Worm (Caenorhabditis elegans) whole organism, L3 larva: ENCODE results near the gene F37A8.1.

Experiments used
- R02D3.7 ChIP-seq: fragments of 150-350 bp; optimal IDR thresholded peaks from 2 replicates; lab custom pipeline; 2014; ENCODE audit warnings: missing biosample characterization, missing genetic modification characterization
- ZK546.5 ChIP-seq: sonication (generic microtip); optimal IDR thresholded peaks from 2 replicates; lab custom pipeline; 2017; ENCODE audit warnings: missing biosample characterization, missing genetic modification characterization
- aly-2 ChIP-seq: fragments of 150-350 bp; optimal IDR thresholded peaks from 2 replicates; lab custom pipeline; 2014; ENCODE audit warnings: missing biosample characterization, missing genetic modification characterization
- ama-1 ChIP-seq: fragments of 150-350 bp; optimal IDR thresholded peaks from 2 replicates; lab custom pipeline; 2018
- ceh-16 ChIP-seq: sonication (generic microtip); optimal IDR thresholded peaks from 2 replicates; lab custom pipeline; 2017; ENCODE audit warnings: missing biosample characterization, missing genetic modification characterization
- ceh-28 ChIP-seq: fragments of 150-350 bp; optimal IDR thresholded peaks from 2 replicates; lab custom pipeline; 2014; ENCODE audit warnings: missing biosample characterization, missing genetic modification reagents, missing genetic modification characterization
- ceh-9 ChIP-seq: sonication (generic microtip); optimal IDR thresholded peaks from 2 replicates; lab custom pipeline; 2018; ENCODE audit warnings: missing biosample characterization, missing genetic modification characterization
- daf-12 ChIP-seq: fragments of 150-350 bp; optimal IDR thresholded peaks from 2 replicates; lab custom pipeline; 2014; ENCODE audit warnings: missing biosample characterization, missing genetic modification reagents, missing genetic modification characterization
- egl-27 ChIP-seq: sonication (generic microtip); optimal IDR thresholded peaks from 4 replicates; lab custom pipeline; 2017; ENCODE audit warnings: missing biosample characterization, missing genetic modification reagents, missing genetic modification characterization
- egl-5 ChIP-seq: fragments of 150-350 bp; optimal IDR thresholded peaks from 2 replicates; lab custom pipeline; 2017; ENCODE audit warnings: missing biosample characterization, missing genetic modification reagents, missing genetic modification characterization, inconsistent platforms
- elt-1 ChIP-seq: fragments of 150-350 bp; optimal IDR thresholded peaks from 2 replicates; lab custom pipeline; 2014; ENCODE audit warnings: missing biosample characterization, missing genetic modification characterization
- elt-2 ChIP-seq: sonication (generic microtip); optimal IDR thresholded peaks from 2 replicates; lab custom pipeline; 2016; ENCODE audit warnings: missing genetic modification reagents, mild to moderate bottlenecking, missing genetic modification characterization, missing compliant biosample characterization
- elt-3 ChIP-seq, 3 experiments: fragments of 150-350 bp in 1 of 3; sonication (generic microtip) in 2 of 3; optimal IDR thresholded peaks; 2 replicates in 2 of 3; 4 replicates in 1 of 3; lab custom pipeline; 2014 to 2017; ENCODE audit warnings: missing biosample characterization in 3 of 3, missing genetic modification characterization in 3 of 3
- eor-1 ChIP-seq, 2 experiments: fragments of 150-350 bp; optimal IDR thresholded peaks; 2 replicates each; lab custom pipeline; 2014 to 2018; ENCODE audit warnings: missing biosample characterization in 2 of 2, missing genetic modification characterization in 2 of 2
- fos-1 ChIP-seq: fragments of 150-350 bp; optimal IDR thresholded peaks from 2 replicates; lab custom pipeline; 2014; ENCODE audit warnings: missing biosample characterization, missing genetic modification characterization
- hmg-11 ChIP-seq: sonication (generic microtip); optimal IDR thresholded peaks from 2 replicates; lab custom pipeline; 2016; ENCODE audit warnings: missing genetic modification characterization, missing compliant biosample characterization
- jun-1 ChIP-seq: fragments of 150-350 bp; optimal IDR thresholded peaks from 2 replicates; lab custom pipeline; 2014; ENCODE audit warnings: missing biosample characterization, missing genetic modification reagents, missing genetic modification characterization
- lin-15B ChIP-seq: fragments of 150-350 bp; optimal IDR thresholded peaks from 2 replicates; lab custom pipeline; 2014; ENCODE audit warnings: missing biosample characterization, missing genetic modification characterization
- lin-39 ChIP-seq: fragments of 150-350 bp; optimal IDR thresholded peaks from 2 replicates; lab custom pipeline; 2018; ENCODE audit warnings: missing biosample characterization, missing genetic modification reagents, missing genetic modification characterization
- lsy-12 ChIP-seq: sonication (generic microtip); optimal IDR thresholded peaks from 2 replicates; lab custom pipeline; 2016; ENCODE audit warnings: mild to moderate bottlenecking, missing genetic modification characterization, missing compliant biosample characterization
- mdl-1 ChIP-seq: fragments of 150-350 bp; optimal IDR thresholded peaks from 2 replicates; lab custom pipeline; 2014; ENCODE audit warnings: missing biosample characterization, missing genetic modification characterization
- mml-1 ChIP-seq: fragments of 150-350 bp; sonication (generic microtip); optimal IDR thresholded peaks from 3 replicates; lab custom pipeline; 2014; ENCODE audit warnings: missing biosample characterization, missing genetic modification characterization
- nfya-1 ChIP-seq: sonication (generic microtip); optimal IDR thresholded peaks from 2 replicates; lab custom pipeline; 2017; ENCODE audit warnings: missing genetic modification characterization, mild to moderate bottlenecking, missing compliant biosample characterization, antibody characterized with exemption, moderate library complexity; ENCODE audit not compliant: insufficient read depth
- nhr-12 ChIP-seq: fragments of 150-350 bp; optimal IDR thresholded peaks from 2 replicates; lab custom pipeline; 2014; ENCODE audit warnings: missing biosample characterization, missing genetic modification characterization
- nhr-23 ChIP-seq: fragments of 150-350 bp; optimal IDR thresholded peaks from 2 replicates; lab custom pipeline; 2014; ENCODE audit warnings: missing biosample characterization, missing genetic modification reagents, missing genetic modification characterization
- nhr-237 ChIP-seq: fragments of 150-350 bp; optimal IDR thresholded peaks from 2 replicates; lab custom pipeline; 2014; ENCODE audit warnings: missing biosample characterization, missing genetic modification characterization
- nhr-25 ChIP-seq: sonication (generic microtip); optimal IDR thresholded peaks from 2 replicates; lab custom pipeline; 2017; ENCODE audit warnings: missing biosample characterization, missing genetic modification characterization
- nhr-28 ChIP-seq: fragments of 150-350 bp; optimal IDR thresholded peaks from 2 replicates; lab custom pipeline; 2014; ENCODE audit warnings: missing biosample characterization, missing genetic modification characterization
- nhr-43 ChIP-seq: sonication (generic microtip); optimal IDR thresholded peaks from 2 replicates; lab custom pipeline; 2016; ENCODE audit warnings: mild to moderate bottlenecking, missing genetic modification characterization, missing compliant biosample characterization; ENCODE audit not compliant: poor library complexity, severe bottlenecking
- nhr-67 ChIP-seq: fragments of 150-350 bp; optimal IDR thresholded peaks from 2 replicates; lab custom pipeline; 2014; ENCODE audit warnings: missing biosample characterization, missing genetic modification characterization
- nhr-76 ChIP-seq: fragments of 150-350 bp; sonication (generic microtip); optimal IDR thresholded peaks from 5 replicates; lab custom pipeline; 2014; ENCODE audit warnings: missing biosample characterization, missing genetic modification characterization
- nhr-77 ChIP-seq: fragments of 150-350 bp; optimal IDR thresholded peaks from 2 replicates; lab custom pipeline; 2014; ENCODE audit warnings: missing biosample characterization, missing genetic modification characterization
- pha-4 ChIP-seq: fragments of 150-350 bp; optimal IDR thresholded peaks from 2 replicates; lab custom pipeline; 2014; ENCODE audit warnings: missing biosample characterization, missing genetic modification reagents, missing genetic modification characterization
- pqm-1 ChIP-seq: fragments of 150-350 bp; optimal IDR thresholded peaks from 2 replicates; lab custom pipeline; 2017; ENCODE audit warnings: missing biosample characterization, missing genetic modification characterization, inconsistent platforms
- sea-2 ChIP-seq: fragments of 150-350 bp; sonication (generic microtip); optimal IDR thresholded peaks from 4 replicates; lab custom pipeline; 2014; ENCODE audit warnings: missing biosample characterization, missing genetic modification reagents, missing genetic modification characterization
- snpc-4 ChIP-seq: fragments of 150-350 bp; optimal IDR thresholded peaks from 2 replicates; lab custom pipeline; 2014; ENCODE audit warnings: missing biosample characterization, missing genetic modification characterization
- tbx-2 ChIP-seq: sonication (generic microtip); optimal IDR thresholded peaks from 2 replicates; lab custom pipeline; 2016; ENCODE audit warnings: mild to moderate bottlenecking, missing genetic modification characterization, missing compliant biosample characterization
- unc-39 ChIP-seq: sonication (generic microtip); optimal IDR thresholded peaks from 4 replicates; lab custom pipeline; 2017; ENCODE audit warnings: missing biosample characterization, missing genetic modification characterization
- unc-62 ChIP-seq: fragments of 150-350 bp; sonication (generic microtip); optimal IDR thresholded peaks from 4 replicates; lab custom pipeline; 2014; ENCODE audit warnings: missing biosample characterization, missing genetic modification reagents, missing genetic modification characterization
- zag-1 ChIP-seq: fragments of 150-350 bp; optimal IDR thresholded peaks from 2 replicates; lab custom pipeline; 2014; ENCODE audit warnings: missing biosample characterization, missing genetic modification characterization
- ztf-4 ChIP-seq: fragments of 150-350 bp; optimal IDR thresholded peaks from 2 replicates; lab custom pipeline; 2014; ENCODE audit warnings: missing biosample characterization, missing genetic modification characterization

The F37A8.1 gene

DNA sequence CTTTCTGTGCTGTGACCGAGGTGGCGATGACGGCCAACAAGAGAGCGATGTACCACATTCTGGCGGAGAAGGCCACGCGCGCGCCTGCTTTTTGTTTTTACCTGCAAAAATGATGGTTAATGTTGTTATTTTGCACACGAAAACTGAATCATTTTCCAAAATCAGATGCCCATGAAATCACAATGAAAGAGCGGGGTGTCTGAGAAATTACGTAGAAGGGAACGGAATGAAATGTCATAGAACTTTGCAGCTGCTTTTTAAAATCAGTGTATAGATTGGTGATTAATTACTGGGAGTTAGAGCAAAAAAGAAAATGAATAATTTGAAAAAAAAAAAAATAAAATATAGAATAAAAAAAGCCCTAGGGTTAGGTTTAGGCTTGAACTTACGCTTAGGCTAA is 7.6 kb downstream of the F37A8.1 start, which contains the start of gene npl-10:
TSS of gene npl-10 (minus strand) at position 101 of the 400 bp plus-strand sequence.
- TF ChIP-seq elt-2 (tag; lab: Kevin White, UChicago) (no peak), nhr-12 (tag; lab: Kevin White, UChicago) (no peak), lsy-12 (tag; lab: Kevin White, UChicago) (no peak), sea-2 (no peak), lin-15B (no peak), unc-62 (GFP tag; lab: Kevin White, UChicago) (no peak), eor-1 (tag; optimal IDR thresholded peaks at IDR 0.05; lab: Kevin White, UChicago) (no peak), ceh-16 (tag; lab: Kevin White, UChicago) (no peak), fos-1 (tag; lab: Kevin White, UChicago) (no peak), tbx-2 (no peak), egl-5 (no peak), ceh-9 (tag; lab: Kevin White, UChicago) (no peak), nhr-67 (tag; lab: Kevin White, UChicago) (no peak), nhr-25 (no peak), zag-1 (tag; lab: Kevin White, UChicago) (no peak), nhr-77 (tag; lab: Kevin White, UChicago) (no peak), unc-39 (tag; lab: Kevin White, UChicago) (no peak)

DNA sequence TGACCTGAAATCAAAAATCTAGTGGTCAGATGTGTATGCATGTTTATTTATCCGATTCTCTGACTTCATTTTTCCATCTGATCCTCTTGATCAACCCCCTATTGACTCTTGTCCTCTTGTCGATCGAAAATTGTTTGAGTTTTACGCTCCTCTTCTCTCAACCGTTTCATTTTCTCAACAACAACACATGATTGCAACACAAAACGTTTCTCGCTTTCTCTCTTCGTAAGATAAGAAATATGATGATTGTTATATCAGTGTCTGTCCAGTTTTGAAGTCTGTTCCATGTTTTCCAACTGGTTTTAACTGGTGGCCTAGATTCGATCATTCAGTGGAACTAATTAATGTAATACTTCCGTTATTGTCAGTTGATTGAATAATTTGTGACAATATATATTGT is 23.8 kb downstream of the F37A8.1 start:
- TF ChIP-seq nfya-1: peak; percentile 8
- peak; percentile 80 for TF ChIP-seq pha-4 (tag; lab: Kevin White, UChicago)
- TF ChIP-seq mdl-1 (tag; lab: Kevin White, UChicago): no peak
- TF ChIP-seq aly-2 (tag; lab: Kevin White, UChicago): no peak
- no peak for TF ChIP-seq egl-5
- peak; percentile 26 for TF ChIP-seq elt-2 (tag; lab: Kevin White, UChicago)
- TF ChIP-seq nhr-25: no peak
- no peak for TF ChIP-seq elt-1 (tag; lab: Kevin White, UChicago)
- TF ChIP-seq nhr-43 (tag; lab: Kevin White, UChicago): peak; percentile 46
- TF ChIP-seq snpc-4 (tag; lab: Kevin White, UChicago): peak; percentile 15
- no peak for TF ChIP-seq nhr-12 (tag; lab: Kevin White, UChicago)
- no peak for TF ChIP-seq nhr-77 (tag; lab: Kevin White, UChicago)
- peak; percentile 26 for TF ChIP-seq pqm-1 (tag; lab: Kevin White, UChicago)
- no peak for TF ChIP-seq ceh-28 (tag; lab: Kevin White, UChicago)
- TF ChIP-seq ztf-4 (tag; lab: Kevin White, UChicago): no peak
- TF ChIP-seq ceh-9 (tag; lab: Kevin White, UChicago): no peak
- TF ChIP-seq lin-39 (tag; lab: Kevin White, UChicago): no peak
- no peak for TF ChIP-seq egl-27 (tag; lab: Kevin White, UChicago)
- no peak for TF ChIP-seq mml-1 (tag; lab: Kevin White, UChicago)
- TF ChIP-seq nhr-237 (tag; lab: Kevin White, UChicago): no peak
- TF ChIP-seq daf-12 (tag; lab: Kevin White, UChicago): no peak
- TF ChIP-seq nhr-67 (tag; lab: Kevin White, UChicago): no peak
- TF ChIP-seq tbx-2: no peak
- no peak for TF ChIP-seq eor-1 (tag; optimal IDR thresholded peaks at IDR 0.05; lab: Kevin White, UChicago)
- TF ChIP-seq ceh-16 (tag; lab: Kevin White, UChicago): no peak
- TF ChIP-seq hmg-11 (tag; lab: Kevin White, UChicago): no peak
- TF ChIP-seq nhr-23 (tag; lab: Kevin White, UChicago): peak; percentile 77
- no peak for TF ChIP-seq jun-1 (tag; lab: Kevin White, UChicago)
- TF ChIP-seq, all 47 proteins: peak for 7

DNA sequence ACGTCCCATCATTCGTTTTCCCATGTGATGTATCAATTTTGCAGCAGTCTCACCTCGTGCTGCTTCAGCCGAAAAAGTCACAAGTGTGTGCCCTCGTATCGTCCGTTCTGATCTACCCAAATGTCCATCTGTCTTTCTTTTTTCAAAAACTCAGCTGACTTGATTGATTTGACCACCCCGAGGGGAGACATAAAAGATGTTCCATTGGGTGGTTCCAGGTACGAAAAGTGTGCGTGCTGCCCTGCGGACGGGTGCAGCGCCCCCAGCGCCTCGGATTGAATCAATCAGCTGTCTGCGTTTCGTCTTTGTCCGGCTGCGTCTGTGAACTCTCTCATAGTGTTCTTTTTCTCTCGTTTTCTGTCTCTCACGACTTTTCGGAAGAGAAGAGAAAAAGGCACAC is 25.0 kb downstream of the F37A8.1 start:
- no peak for TF ChIP-seq elt-3 (tag; optimal IDR thresholded peaks at IDR 0.05; lab: Kevin White, UChicago)
- no peak for TF ChIP-seq R02D3.7 (tag; lab: Kevin White, UChicago)
- peak; percentile 84 for TF ChIP-seq elt-1 (tag; lab: Kevin White, UChicago)
- no peak for TF ChIP-seq ZK546.5 (tag; lab: Kevin White, UChicago)
- no peak for TF ChIP-seq nhr-237 (tag; lab: Kevin White, UChicago)
- TF ChIP-seq tbx-2: peak; percentile 40
- TF ChIP-seq ztf-4 (tag; lab: Kevin White, UChicago): no peak
- no peak for TF ChIP-seq nhr-76 (tag; lab: Kevin White, UChicago)
- no peak for TF ChIP-seq nhr-28 (tag; lab: Kevin White, UChicago)
- TF ChIP-seq nfya-1: peak; percentile 69
- peak; percentile 23 for TF ChIP-seq lin-15B
- no peak for TF ChIP-seq mdl-1 (tag; lab: Kevin White, UChicago)
- peak; percentile 6 for TF ChIP-seq nhr-25
- peak; percentile 74 for TF ChIP-seq nhr-23 (tag; lab: Kevin White, UChicago)
- TF ChIP-seq lin-39 (tag; lab: Kevin White, UChicago): peak; percentile 98
- TF ChIP-seq pha-4 (tag; lab: Kevin White, UChicago): peak; percentile 39
- TF ChIP-seq egl-5: peak; percentile 16
- TF ChIP-seq elt-2 (tag; lab: Kevin White, UChicago): peak; percentile 26
- TF ChIP-seq lsy-12 (tag; lab: Kevin White, UChicago): peak; percentile 33
- TF ChIP-seq daf-12 (tag; lab: Kevin White, UChicago): no peak
- no peak for TF ChIP-seq egl-27 (tag; lab: Kevin White, UChicago)
- TF ChIP-seq mml-1 (tag; lab: Kevin White, UChicago): no peak
- peak; percentile 82 for TF ChIP-seq ama-1 (lab: Kevin White, UChicago)
- TF ChIP-seq unc-62 (GFP tag; lab: Kevin White, UChicago): peak; percentile 15
- no peak for TF ChIP-seq nhr-12 (tag; lab: Kevin White, UChicago)
- TF ChIP-seq hmg-11 (tag; lab: Kevin White, UChicago): peak; percentile 66
- TF ChIP-seq jun-1 (tag; lab: Kevin White, UChicago): peak; percentile 33
- TF ChIP-seq nhr-43 (tag; lab: Kevin White, UChicago): peak; percentile 85
- TF ChIP-seq ceh-28 (tag; lab: Kevin White, UChicago): peak; percentile 69
- TF ChIP-seq, all 47 proteins: peak for 17
